Worm (Caenorhabditis elegans) whole organism, mixed stage, embryonic: ENCODE data around the gene odr-10.

Experiments used
- blmp-1 ChIP-seq: fragments of 150-350 bp; optimal IDR thresholded peaks from 2 replicates; lab custom pipeline; 2014; ENCODE audit warnings: missing biosample characterization, missing genetic modification characterization
- elt-1 ChIP-seq: sonication (generic microtip); optimal IDR thresholded peaks from 2 replicates; lab custom pipeline; 2017; ENCODE audit warnings: missing genetic modification characterization, mild to moderate bottlenecking, missing compliant biosample characterization, antibody characterized with exemption, moderate library complexity, borderline replicate concordance; ENCODE audit not compliant: insufficient read depth
- nhr-237 ChIP-seq: fragments of 150-350 bp; optimal IDR thresholded peaks from 2 replicates; lab custom pipeline; 2014; ENCODE audit warnings: missing biosample characterization, missing genetic modification characterization
- sptf-1 ChIP-seq: sonication (generic microtip); optimal IDR thresholded peaks from 2 replicates; lab custom pipeline; 2017; ENCODE audit warnings: mild to moderate bottlenecking, missing genetic modification characterization, moderate library complexity, missing compliant biosample characterization
- unc-39 ChIP-seq: fragments of 150-350 bp; optimal IDR thresholded peaks from 2 replicates; lab custom pipeline; 2014; ENCODE audit warnings: missing biosample characterization, missing genetic modification characterization
- unc-62 ChIP-seq: fragments of 150-350 bp; optimal IDR thresholded peaks from 2 replicates; lab custom pipeline; 2014; ENCODE audit warnings: missing biosample characterization, missing genetic modification reagents, missing genetic modification characterization
- ztf-11 ChIP-seq: fragments of 150-350 bp; optimal IDR thresholded peaks from 2 replicates; lab custom pipeline; 2014; ENCODE audit warnings: missing biosample characterization, missing genetic modification characterization

- TF ChIP-seq elt-1 (tag; lab: Kevin White, UChicago) = no peak
- no peak for TF ChIP-seq nhr-237 (tag; lab: Kevin White, UChicago)
- TF ChIP-seq sptf-1 (tag; lab: Kevin White, UChicago) = no peak
- TF ChIP-seq unc-39 (tag; lab: Kevin White, UChicago) = no peak
- TF ChIP-seq unc-62 = no peak
- no peak for TF ChIP-seq blmp-1
- TF ChIP-seq ztf-11 (tag; lab: Kevin White, UChicago) = no peak
These were observed 39.9 kb downstream of the odr-10 start, which contains the start of gene F41B4.1 for ce11 chrX:6825840-6826239.
